Worm (Caenorhabditis elegans): ENCODE results near the gene T24E12.11.

DNA sequence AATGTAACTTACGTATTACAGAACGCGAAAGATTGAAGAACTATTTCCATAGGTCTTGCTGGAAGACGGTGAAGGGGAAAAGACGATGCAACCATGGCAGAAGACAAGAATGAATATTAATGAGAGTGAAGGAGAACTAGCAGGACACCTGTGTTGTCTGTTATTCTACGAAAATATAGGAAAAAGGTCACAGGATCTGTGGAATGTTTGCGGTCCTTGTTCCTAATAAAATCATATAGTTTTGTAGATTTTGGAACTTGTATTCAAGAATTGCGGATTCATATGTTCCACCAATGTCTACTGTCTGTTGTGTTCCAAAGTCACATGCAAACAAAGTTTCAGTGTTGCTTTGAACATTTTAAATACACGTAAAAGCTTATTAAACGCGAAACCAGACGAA is 27.2 kb downstream of the T24E12.11 start, which contains the start of gene sdz-11:
- TF ChIP-seq elt-3 (tag; optimal IDR thresholded peaks at IDR 0.05), result no peak
- no peak for TF ChIP-seq nhr-25 (tag; optimal IDR thresholded peaks at IDR 0.05)
- TF ChIP-seq snpc-4 (tag; optimal IDR thresholded peaks at IDR 0.05), result no peak
- TF ChIP-seq egl-27 (tag; optimal IDR thresholded peaks at IDR 0.05), result no peak
- TF ChIP-seq skn-1 (tag; optimal IDR thresholded peaks at IDR 0.05), result no peak
- TF ChIP-seq hmg-11 (tag; optimal IDR thresholded peaks at IDR 0.05), result no peak
- no peak for TF ChIP-seq ama-1 (optimal IDR thresholded peaks at IDR 0.05)
- TF ChIP-seq ceh-9 (tag; optimal IDR thresholded peaks at IDR 0.05), result no peak
- TF ChIP-seq fkh-10 (GFP tag; optimal IDR thresholded peaks at IDR 0.05), result no peak
- TF ChIP-seq pqm-1 (tag; optimal IDR thresholded peaks at IDR 0.05), result no peak
- TF ChIP-seq ztf-11 (tag; optimal IDR thresholded peaks at IDR 0.05), result no peak
- no peak for TF ChIP-seq R02D3.7 (tag; optimal IDR thresholded peaks at IDR 0.05)

All from whole organism, L3 larva.